Worm (Caenorhabditis elegans) whole organism, L4 larva: Measurements from ENCODE around the gene hap-1.

ENCODE experiments used
- ZK546.5 ChIP-seq, 2 experiments: sonication (generic microtip); optimal IDR thresholded peaks; 2 replicates each; lab custom pipeline; 2017; ENCODE audit warnings: missing biosample characterization in 2 of 2, missing genetic modification characterization in 2 of 2
- aly-2 ChIP-seq: sonication (generic microtip); optimal IDR thresholded peaks from 2 replicates; lab custom pipeline; 2018; ENCODE audit warnings: missing biosample characterization, missing genetic modification characterization
- ceh-28 ChIP-seq: fragments of 150-350 bp; optimal IDR thresholded peaks from 2 replicates; lab custom pipeline; 2014; ENCODE audit warnings: missing biosample characterization, missing genetic modification reagents, missing genetic modification characterization
- daf-19 ChIP-seq: fragments of 200-800 bp; sonication (Bioruptor generic); conservative IDR thresholded peaks from 2 replicates; pipeline ENCODE4 v1.3.6; 2022; ENCODE audit warnings: missing genetic modification characterization, missing compliant biosample characterization
- dmd-6 ChIP-seq: fragments of 200-800 bp; sonication (Bioruptor generic); IDR thresholded peaks from 2 replicates; pipeline ENCODE4 v1.3.6; 2022; ENCODE audit warnings: missing genetic modification reagents, missing genetic modification characterization, missing compliant biosample characterization
- fkh-10 ChIP-seq: fragments of 150-350 bp; optimal IDR thresholded peaks from 2 replicates; lab custom pipeline; 2014; ENCODE audit warnings: missing biosample characterization, missing genetic modification reagents, missing genetic modification characterization
- hlh-30 ChIP-seq: sonication (generic microtip); optimal IDR thresholded peaks from 2 replicates; lab custom pipeline; 2017; ENCODE audit warnings: antibody characterized with exemption, mild to moderate bottlenecking, missing genetic modification characterization, missing compliant biosample characterization; ENCODE audit not compliant: insufficient read depth
- lin-15B ChIP-seq: fragments of 150-350 bp; sonication (generic microtip); optimal IDR thresholded peaks from 3 replicates; lab custom pipeline; 2014; ENCODE audit warnings: missing biosample characterization, missing genetic modification characterization
- lin-39 ChIP-seq: fragments of 150-350 bp; optimal IDR thresholded peaks from 2 replicates; lab custom pipeline; 2014; ENCODE audit warnings: missing biosample characterization, missing genetic modification reagents, missing genetic modification characterization
- madf-5 ChIP-seq, 2 experiments: fragments of 200-800 bp; sonication (Bioruptor generic); IDR thresholded peaks; 2 replicates each; pipeline ENCODE4 v1.3.6; 2022; ENCODE audit warnings: missing compliant biosample characterization in 2 of 2, missing genetic modification characterization in 2 of 2
- pha-4 ChIP-seq, 2 experiments: fragments of 150-350 bp in 1 of 2; fragments of 200-800 bp in 1 of 2; sonication (Bioruptor generic) in 1 of 2; IDR thresholded peaks in 1 of 2; optimal IDR thresholded peaks in 1 of 2; 2 replicates each; pipeline versions ENCODE4 v1.3.6 to Lab custom; 2014 to 2022; ENCODE audit warnings: missing genetic modification characterization in 2 of 2, missing genetic modification reagents in 2 of 2, missing biosample characterization in 1 of 2, missing compliant biosample characterization in 1 of 2
- snpc-4 ChIP-seq: fragments of 150-350 bp; optimal IDR thresholded peaks from 2 replicates; lab custom pipeline; 2014; ENCODE audit warnings: missing biosample characterization, missing genetic modification characterization
- zip-11 ChIP-seq: fragments of 200-800 bp; sonication (Bioruptor generic); IDR thresholded peaks from 2 replicates; pipeline ENCODE4 v1.3.6; 2022; ENCODE audit warnings: missing genetic modification characterization, missing compliant biosample characterization

ce11 chrIII:5290230-5290629, 26.5 kb downstream of the hap-1 start:
- TF ChIP-seq ZK546.5 (tag; optimal IDR thresholded peaks at IDR 0.05; lab: Kevin White, UChicago) = no peak
- TF ChIP-seq hlh-30 = no peak
- TF ChIP-seq ceh-28 (tag; lab: Kevin White, UChicago) = no peak
- no peak for TF ChIP-seq dmd-6 (GFP tag; lab: Robert Waterston, UW)
- TF ChIP-seq zip-11 = no peak
- TF ChIP-seq pha-4 (GFP tag; IDR thresholded peaks at IDR 0.05; lab: Robert Waterston, UW) = no peak
- no peak for TF ChIP-seq pha-4 (tag; optimal IDR thresholded peaks at IDR 0.05; lab: Kevin White, UChicago)
- TF ChIP-seq fkh-10 (GFP tag; lab: Kevin White, UChicago) = no peak
- TF ChIP-seq madf-5 (GFP tag; IDR thresholded peaks at IDR 0.05; lab: Robert Waterston, UW) = no peak
- no peak for TF ChIP-seq aly-2
- no peak for TF ChIP-seq snpc-4
- TF ChIP-seq daf-19 (GFP tag; lab: Robert Waterston, UW) = no peak
- no peak for TF ChIP-seq lin-39 (tag; lab: Kevin White, UChicago)
- TF ChIP-seq lin-15B = no peak
